Worm (Caenorhabditis elegans) whole organism, L1 larva: ENCODE measurements around the gene fig-1.

ENCODE experiments used
- C04F5.9 ChIP-seq: sonication (generic microtip); optimal IDR thresholded peaks from 2 replicates; lab custom pipeline; 2016; ENCODE audit warnings: missing genetic modification characterization, missing compliant biosample characterization
- C34B4.2 ChIP-seq: sonication (generic microtip); optimal IDR thresholded peaks from 2 replicates; lab custom pipeline; 2017; ENCODE audit warnings: mild to moderate bottlenecking, missing genetic modification characterization, missing compliant biosample characterization
- aha-1 ChIP-seq: fragments of 150-350 bp; optimal IDR thresholded peaks from 2 replicates; lab custom pipeline; 2014; ENCODE audit warnings: missing biosample characterization, missing genetic modification characterization
- alr-1 ChIP-seq: fragments of 200-800 bp; sonication (Bioruptor generic); optimal IDR thresholded peaks from 2 replicates; lab custom pipeline; 2018; ENCODE audit warnings: borderline replicate concordance, mild to moderate bottlenecking, missing genetic modification characterization, missing compliant biosample characterization
- aly-2 ChIP-seq: fragments of 150-350 bp; optimal IDR thresholded peaks from 2 replicates; lab custom pipeline; 2014; ENCODE audit warnings: missing biosample characterization, missing genetic modification characterization
- ama-1 ChIP-seq: fragments of 150-350 bp; optimal IDR thresholded peaks from 2 replicates; lab custom pipeline; 2014
- blmp-1 ChIP-seq: fragments of 150-350 bp; optimal IDR thresholded peaks from 2 replicates; lab custom pipeline; 2014; ENCODE audit warnings: missing biosample characterization, missing genetic modification characterization
- ceh-82 ChIP-seq, 3 experiments: fragments of 150-350 bp in 1 of 3; sonication (generic microtip) in 2 of 3; optimal IDR thresholded peaks; 2 replicates each; lab custom pipeline; 2014 to 2017; ENCODE audit warnings: missing biosample characterization in 3 of 3, missing genetic modification characterization in 3 of 3
- ceh-90 ChIP-seq: sonication (generic microtip); optimal IDR thresholded peaks from 2 replicates; lab custom pipeline; 2016; ENCODE audit warnings: missing genetic modification characterization, missing compliant biosample characterization
- ces-1 ChIP-seq: fragments of 150-350 bp; optimal IDR thresholded peaks from 2 replicates; lab custom pipeline; 2014; ENCODE audit warnings: missing biosample characterization, missing genetic modification reagents, missing genetic modification characterization
- dpl-1 ChIP-seq, 3 experiments: fragments of 150-350 bp in 2 of 3; sonication (generic microtip) in 1 of 3; optimal IDR thresholded peaks; 2 replicates each; lab custom pipeline; 2014 to 2017; ENCODE audit warnings: missing biosample characterization in 3 of 3, missing genetic modification characterization in 3 of 3, missing genetic modification reagents in 3 of 3
- efl-1 ChIP-seq, 4 experiments: fragments of 150-350 bp; optimal IDR thresholded peaks in 3 of 4; peaks in 1 of 4; 1 replicate in 1 of 4; 2 replicates in 3 of 4; lab custom pipeline; 2014; ENCODE audit warnings: missing biosample characterization in 2 of 4, missing genetic modification characterization in 2 of 4, missing genetic modification reagents in 2 of 4
- efl-3 ChIP-seq: fragments of 200-800 bp; sonication (Bioruptor generic); optimal IDR thresholded peaks from 2 replicates; lab custom pipeline; 2018; ENCODE audit warnings: mild to moderate bottlenecking, missing genetic modification characterization, missing compliant biosample characterization
- egl-13 ChIP-seq: sonication (generic microtip); optimal IDR thresholded peaks from 2 replicates; lab custom pipeline; 2016; ENCODE audit warnings: missing genotype, missing genetic modification reagents, missing genetic modification characterization, missing compliant biosample characterization
- elt-2 ChIP-seq: sonication (generic microtip); optimal IDR thresholded peaks from 2 replicates; lab custom pipeline; 2016; ENCODE audit warnings: missing genetic modification characterization, mild to moderate bottlenecking, inconsistent platforms, missing compliant biosample characterization, missing genetic modification reagents
- elt-3 ChIP-seq, 6 experiments: fragments of 150-350 bp in 1 of 6; sonication (generic microtip); optimal IDR thresholded peaks; 2 replicates each; lab custom pipeline; 2017 to 2018; ENCODE audit warnings: missing biosample characterization in 6 of 6, missing genetic modification characterization in 6 of 6, inconsistent platforms in 1 of 6
- fkh-10 ChIP-seq: sonication (generic microtip); optimal IDR thresholded peaks from 2 replicates; lab custom pipeline; 2017; ENCODE audit warnings: missing biosample characterization, missing genetic modification reagents, missing genetic modification characterization
- fkh-8 ChIP-seq: sonication (generic microtip); optimal IDR thresholded peaks from 2 replicates; lab custom pipeline; 2016; ENCODE audit warnings: mild to moderate bottlenecking, missing genetic modification characterization, missing compliant biosample characterization
- fos-1 ChIP-seq: fragments of 150-350 bp; optimal IDR thresholded peaks from 2 replicates; lab custom pipeline; 2014; ENCODE audit warnings: missing biosample characterization, missing genetic modification characterization
- grh-1 ChIP-seq: fragments of 200-800 bp; sonication (Bioruptor generic); IDR thresholded peaks from 2 replicates; pipeline ENCODE4 v1.3.6; 2022; ENCODE audit warnings: missing genetic modification reagents, missing genetic modification characterization, missing compliant biosample characterization
- hlh-17 ChIP-seq: fragments of 200-800 bp; sonication (Bioruptor generic); optimal IDR thresholded peaks from 2 replicates; lab custom pipeline; 2018; ENCODE audit warnings: missing genetic modification characterization, mild to moderate bottlenecking, missing compliant biosample characterization, moderate library complexity, borderline replicate concordance
- hlh-4 ChIP-seq: sonication (generic microtip); optimal IDR thresholded peaks from 2 replicates; lab custom pipeline; 2016; ENCODE audit warnings: mild to moderate bottlenecking, missing genetic modification characterization, missing compliant biosample characterization
- irx-1 ChIP-seq: sonication (generic microtip); optimal IDR thresholded peaks from 2 replicates; lab custom pipeline; 2016; ENCODE audit warnings: missing genetic modification characterization, missing compliant biosample characterization
- lin-13 ChIP-seq: fragments of 150-350 bp; optimal IDR thresholded peaks from 2 replicates; lab custom pipeline; 2014; ENCODE audit warnings: missing biosample characterization, missing genetic modification reagents, missing genetic modification characterization
- lin-14 ChIP-seq: fragments of 200-800 bp; sonication (Bioruptor generic); optimal IDR thresholded peaks from 2 replicates; lab custom pipeline; 2018; ENCODE audit warnings: mild to moderate bottlenecking, missing genetic modification characterization, moderate library complexity, missing compliant biosample characterization
- lin-15B ChIP-seq: fragments of 150-350 bp; sonication (generic microtip); optimal IDR thresholded peaks from 3 replicates; lab custom pipeline; 2014; ENCODE audit warnings: missing biosample characterization, missing genetic modification characterization
- lin-35 ChIP-seq, 2 experiments: fragments of 150-350 bp; optimal IDR thresholded peaks; 2 replicates each; lab custom pipeline; 2014; ENCODE audit warnings: missing biosample characterization in 2 of 2, missing genetic modification characterization in 2 of 2, missing genetic modification reagents in 2 of 2
- mab-9 ChIP-seq: fragments of 200-800 bp; sonication (Bioruptor generic); IDR thresholded peaks from 2 replicates; pipeline ENCODE4 v1.3.6; 2022; ENCODE audit warnings: missing genetic modification reagents, missing genetic modification characterization, missing compliant biosample characterization
- nhr-19 ChIP-seq: fragments of 200-800 bp; sonication (Bioruptor generic); conservative IDR thresholded peaks from 2 replicates; pipeline ENCODE4 v1.3.6; 2022; ENCODE audit warnings: missing genetic modification characterization, missing compliant biosample characterization
- nhr-20 ChIP-seq: sonication (generic microtip); optimal IDR thresholded peaks from 2 replicates; lab custom pipeline; 2016; ENCODE audit warnings: mild to moderate bottlenecking, missing genetic modification characterization, missing compliant biosample characterization
- nhr-237 ChIP-seq: fragments of 150-350 bp; optimal IDR thresholded peaks from 2 replicates; lab custom pipeline; 2014; ENCODE audit warnings: missing biosample characterization, missing genetic modification characterization
- nhr-47 ChIP-seq: sonication (generic microtip); optimal IDR thresholded peaks from 2 replicates; lab custom pipeline; 2016; ENCODE audit warnings: mild to moderate bottlenecking, missing genetic modification characterization, moderate library complexity, missing compliant biosample characterization
- nhr-76 ChIP-seq: sonication (generic microtip); optimal IDR thresholded peaks from 2 replicates; lab custom pipeline; 2017; ENCODE audit warnings: missing biosample characterization, missing genetic modification characterization
- nhr-90 ChIP-seq: sonication (generic microtip); optimal IDR thresholded peaks from 2 replicates; lab custom pipeline; 2016; ENCODE audit warnings: mild to moderate bottlenecking, missing genetic modification characterization, missing compliant biosample characterization; ENCODE audit not compliant: poor library complexity
- pag-3 ChIP-seq: sonication (generic microtip); optimal IDR thresholded peaks from 2 replicates; lab custom pipeline; 2017; ENCODE audit warnings: missing genetic modification characterization, mild to moderate bottlenecking, missing compliant biosample characterization, antibody characterized with exemption, borderline replicate concordance; ENCODE audit not compliant: insufficient read depth
- pqm-1 ChIP-seq: sonication (generic microtip); optimal IDR thresholded peaks from 3 replicates; lab custom pipeline; 2017; ENCODE audit warnings: missing biosample characterization, missing genetic modification characterization
- rnt-1 ChIP-seq: sonication (generic microtip); optimal IDR thresholded peaks from 2 replicates; lab custom pipeline; 2016; ENCODE audit warnings: mild to moderate bottlenecking, missing genetic modification characterization, moderate library complexity, missing compliant biosample characterization
- skn-1 ChIP-seq: fragments of 150-350 bp; optimal IDR thresholded peaks from 2 replicates; lab custom pipeline; 2014; ENCODE audit warnings: missing biosample characterization, missing genetic modification characterization
- snpc-4 ChIP-seq: fragments of 150-350 bp; optimal IDR thresholded peaks from 2 replicates; lab custom pipeline; 2014; ENCODE audit warnings: missing biosample characterization, missing genetic modification characterization
- sup-37 ChIP-seq: fragments of 200-800 bp; sonication (Bioruptor generic); optimal IDR thresholded peaks from 2 replicates; lab custom pipeline; 2018; ENCODE audit warnings: mild to moderate bottlenecking, missing genetic modification characterization, missing compliant biosample characterization
- swsn-7 ChIP-seq: sonication (generic microtip); optimal IDR thresholded peaks from 2 replicates; lab custom pipeline; 2016; ENCODE audit warnings: missing genetic modification characterization, missing compliant biosample characterization
- tbx-2 ChIP-seq: sonication (generic microtip); optimal IDR thresholded peaks from 2 replicates; lab custom pipeline; 2016; ENCODE audit warnings: missing genetic modification characterization, missing compliant biosample characterization
- tlp-1 ChIP-seq: fragments of 150-350 bp; optimal IDR thresholded peaks from 2 replicates; lab custom pipeline; 2014; ENCODE audit warnings: missing biosample characterization, missing genetic modification characterization
- unc-30 ChIP-seq: sonication (generic microtip); optimal IDR thresholded peaks from 2 replicates; lab custom pipeline; 2017; ENCODE audit warnings: missing biosample characterization, missing genetic modification characterization
- unc-86 ChIP-seq: sonication (generic microtip); optimal IDR thresholded peaks from 2 replicates; lab custom pipeline; 2016; ENCODE audit warnings: missing genetic modification characterization, missing compliant biosample characterization
- zag-1 ChIP-seq: fragments of 150-350 bp; optimal IDR thresholded peaks from 2 replicates; lab custom pipeline; 2014; ENCODE audit warnings: missing biosample characterization, missing genetic modification characterization
- ztf-4 ChIP-seq: fragments of 150-350 bp; optimal IDR thresholded peaks from 2 replicates; lab custom pipeline; 2014; ENCODE audit warnings: missing biosample characterization, missing genetic modification characterization

The fig-1 gene

DNA sequence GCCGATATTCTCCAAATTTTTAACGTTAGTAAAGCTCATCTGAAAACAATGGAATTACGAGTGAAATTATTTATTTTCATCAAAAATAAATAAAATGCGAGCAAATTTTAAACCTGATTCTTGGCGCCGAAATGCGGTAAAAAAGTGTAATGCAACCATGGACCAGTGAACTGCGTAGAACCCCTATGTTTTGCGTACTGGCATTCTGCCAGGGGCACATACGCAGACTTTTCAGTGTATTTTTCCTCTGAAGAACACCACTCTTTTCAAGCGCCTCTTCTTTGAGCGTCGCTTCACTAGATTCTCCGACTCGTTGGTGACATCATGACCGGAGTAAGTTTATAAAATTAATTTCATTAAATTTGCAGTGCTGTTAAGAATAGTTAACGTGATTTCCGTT lies 15.5 kb downstream of the fig-1 start, which contains the start of the genes ctf-4 and eef-1G (continued):
- TF ChIP-seq pag-3 (tag; lab: Kevin White, UChicago) (no peak), ces-1 (GFP tag; lab: Kevin White, UChicago) (no peak), egl-13 (tag; lab: Kevin White, UChicago) (peak; percentile 95), fos-1 (peak; percentile 93), ztf-4 (tag; lab: Kevin White, UChicago) (peak; percentile 93), nhr-76 (peak; percentile 15), aly-2 (tag; lab: Kevin White, UChicago) (peak; percentile 70), fkh-10 (GFP tag; lab: Kevin White, UChicago) (peak; percentile 80), skn-1 (tag; lab: Kevin White, UChicago) (peak; percentile 96), tbx-2 (tag; lab: Kevin White, UChicago) (peak; percentile 97), efl-1 (optimal IDR thresholded peaks at IDR 0.05; lab: Kevin White, UChicago) (peak; percentile 96 to 99), efl-1 (GFP tag; optimal IDR thresholded peaks at IDR 0.05 in 1 of 2; lab: Kevin White, UChicago) (peak; percentile 94 to 99), C04F5.9 (peak; percentile 53), zag-1 (tag; lab: Kevin White, UChicago) (peak; percentile 46), lin-14 (peak; percentile 99), rnt-1 (tag; lab: Kevin White, UChicago) (peak; percentile 96), irx-1 (tag; lab: Kevin White, UChicago) (peak; percentile 90), pqm-1 (tag; lab: Kevin White, UChicago) (no peak), snpc-4 (tag; lab: Kevin White, UChicago) (no peak), swsn-7 (tag; lab: Kevin White, UChicago) (peak; percentile 95), blmp-1 (tag; lab: Kevin White, UChicago) (peak; percentile 92), ama-1 (lab: Kevin White, UChicago) (peak; percentile 51), aha-1 (tag; lab: Kevin White, UChicago) (peak; percentile 47), dpl-1 (GFP tag; optimal IDR thresholded peaks at IDR 0.05; lab: Kevin White, UChicago) (peak; percentile 95 to 96 (median 95)), nhr-19 (GFP tag; lab: Robert Waterston, UW) (peak; percentile 99), lin-15B (tag; lab: Kevin White, UChicago) (peak; percentile 92), nhr-90 (tag; lab: Kevin White, UChicago) (peak; percentile 96), lin-35 (GFP tag; optimal IDR thresholded peaks at IDR 0.05; lab: Kevin White, UChicago) (peak; percentile 97 to 99), unc-30 (tag; lab: Kevin White, UChicago) (no peak), ceh-82 (tag; optimal IDR thresholded peaks at IDR 0.05; lab: Kevin White, UChicago) (peak; percentile 88 to 98 (median 94)), unc-86 (tag; lab: Kevin White, UChicago) (peak; percentile 91), nhr-20 (tag; lab: Kevin White, UChicago) (peak; percentile 99), fkh-8 (tag; lab: Kevin White, UChicago) (peak; percentile 97)
- TF ChIP-seq, all 84 proteins: peak for 64

DNA sequence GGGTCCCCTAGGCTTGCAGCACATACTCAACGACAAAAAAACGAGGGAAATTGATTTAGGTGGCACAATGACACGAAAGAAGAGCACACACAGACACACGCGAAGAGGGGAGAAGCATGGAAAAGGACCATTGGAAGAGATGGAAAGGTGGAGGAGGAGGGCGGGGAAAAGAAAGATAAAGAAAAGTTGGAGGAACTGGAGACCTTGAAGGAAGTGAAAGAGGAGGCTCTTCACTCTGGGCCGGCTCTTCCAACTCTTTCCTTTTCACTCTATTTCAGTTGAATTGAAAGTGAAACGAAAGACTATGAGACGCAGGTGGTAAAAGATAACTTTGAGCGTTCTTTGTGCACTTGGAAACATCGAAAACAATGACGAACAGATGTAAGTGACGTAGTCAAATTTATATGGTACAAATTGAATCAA lies 19.6 kb downstream of the fig-1 start:
- TF ChIP-seq swsn-7 (tag; lab: Kevin White, UChicago) (peak; percentile 77), elt-3 (tag; optimal IDR thresholded peaks at IDR 0.05; lab: Kevin White, UChicago) (no peak), skn-1 (tag; lab: Kevin White, UChicago) (peak; percentile 37), alr-1 (no peak), elt-2 (tag; lab: Kevin White, UChicago) (no peak), lin-14 (peak; percentile 96), ztf-4 (tag; lab: Kevin White, UChicago) (peak; percentile 61), nhr-76 (no peak), nhr-237 (no peak), sup-37 (GFP tag; lab: Kevin White, UChicago) (peak; percentile 5), mab-9 (0 out of 2 replicates have a peak, but pooled peaks have one; percentile 37), nhr-47 (tag; lab: Kevin White, UChicago) (peak; percentile 73), ces-1 (GFP tag; lab: Kevin White, UChicago) (peak; percentile 64), pag-3 (tag; lab: Kevin White, UChicago) (peak; percentile 5), pqm-1 (tag; lab: Kevin White, UChicago) (no peak), C34B4.2 (tag; lab: Kevin White, UChicago) (no peak), efl-3 (no peak), ceh-90 (tag; lab: Kevin White, UChicago) (no peak), nhr-90 (tag; lab: Kevin White, UChicago) (peak; percentile 9), hlh-17 (no peak), lin-15B (tag; lab: Kevin White, UChicago) (no peak), lin-13 (GFP tag; lab: Kevin White, UChicago) (no peak), nhr-19 (GFP tag; lab: Robert Waterston, UW) (peak; percentile 99), hlh-4 (tag; lab: Kevin White, UChicago) (no peak), fkh-10 (GFP tag; lab: Kevin White, UChicago) (peak; percentile 63), dpl-1 (GFP tag; optimal IDR thresholded peaks at IDR 0.05; lab: Kevin White, UChicago) (peak in 2 of 3 experiments; percentile 23 to 42), unc-30 (tag; lab: Kevin White, UChicago) (no peak), blmp-1 (tag; lab: Kevin White, UChicago) (peak; percentile 73), tlp-1 (tag; lab: Kevin White, UChicago) (no peak), grh-1 (GFP tag; lab: Robert Waterston, UW) (no peak)
